Worm (Caenorhabditis elegans) whole organism, L1 larva: ENCODE results near the gene ZK863.1.

Experiments used
- C04F5.9 ChIP-seq: sonication (generic microtip); optimal IDR thresholded peaks from 2 replicates; lab custom pipeline; 2016; ENCODE audit warnings: missing genetic modification characterization, missing compliant biosample characterization
- C34B4.2 ChIP-seq: sonication (generic microtip); optimal IDR thresholded peaks from 2 replicates; lab custom pipeline; 2017; ENCODE audit warnings: mild to moderate bottlenecking, missing genetic modification characterization, missing compliant biosample characterization
- F16B12.6 ChIP-seq: fragments of 150-350 bp; optimal IDR thresholded peaks from 2 replicates; lab custom pipeline; 2014; ENCODE audit warnings: missing biosample characterization, missing genetic modification characterization
- Y116A8C.19 ChIP-seq: sonication (generic microtip); optimal IDR thresholded peaks from 2 replicates; lab custom pipeline; 2016; ENCODE audit warnings: missing compliant biosample characterization, missing genetic modification characterization, borderline replicate concordance
- alr-1 ChIP-seq: fragments of 200-800 bp; sonication (Bioruptor generic); optimal IDR thresholded peaks from 2 replicates; lab custom pipeline; 2018; ENCODE audit warnings: borderline replicate concordance, mild to moderate bottlenecking, missing genetic modification characterization, missing compliant biosample characterization
- ceh-8 ChIP-seq: fragments of 200-800 bp; sonication (Bioruptor generic); optimal IDR thresholded peaks from 2 replicates; lab custom pipeline; 2018; ENCODE audit warnings: mild to moderate bottlenecking, missing genetic modification characterization, moderate library complexity, missing compliant biosample characterization
- ceh-88 ChIP-seq: fragments of 200-800 bp; sonication (Bioruptor generic); IDR thresholded peaks from 2 replicates; pipeline ENCODE4 v1.3.6; 2022; ENCODE audit warnings: missing genetic modification characterization, missing compliant biosample characterization
- dpl-1 ChIP-seq, 3 experiments: fragments of 150-350 bp in 2 of 3; sonication (generic microtip) in 1 of 3; optimal IDR thresholded peaks; 2 replicates each; lab custom pipeline; 2014 to 2017; ENCODE audit warnings: missing biosample characterization in 3 of 3, missing genetic modification characterization in 3 of 3, missing genetic modification reagents in 3 of 3
- egl-13 ChIP-seq: sonication (generic microtip); optimal IDR thresholded peaks from 2 replicates; lab custom pipeline; 2016; ENCODE audit warnings: missing genotype, missing genetic modification reagents, missing genetic modification characterization, missing compliant biosample characterization
- elt-3 ChIP-seq, 6 experiments: fragments of 150-350 bp in 1 of 6; sonication (generic microtip); optimal IDR thresholded peaks; 2 replicates each; lab custom pipeline; 2017 to 2018; ENCODE audit warnings: missing biosample characterization in 6 of 6, missing genetic modification characterization in 6 of 6, inconsistent platforms in 1 of 6
- ets-5 ChIP-seq: fragments of 200-800 bp; sonication (Bioruptor generic); IDR thresholded peaks from 2 replicates; pipeline ENCODE4 v1.3.6; 2022; ENCODE audit warnings: missing genetic modification characterization, missing compliant biosample characterization
- fkh-4 ChIP-seq: sonication (generic microtip); optimal IDR thresholded peaks from 2 replicates; lab custom pipeline; 2016; ENCODE audit warnings: missing compliant biosample characterization, missing genetic modification characterization, borderline replicate concordance
- hpl-2 ChIP-seq: fragments of 150-350 bp; optimal IDR thresholded peaks from 2 replicates; lab custom pipeline; 2014; ENCODE audit warnings: missing biosample characterization, missing genetic modification reagents, missing genetic modification characterization
- irx-1 ChIP-seq: sonication (generic microtip); optimal IDR thresholded peaks from 2 replicates; lab custom pipeline; 2016; ENCODE audit warnings: missing genetic modification characterization, missing compliant biosample characterization
- isw-1 ChIP-seq: fragments of 200-800 bp; sonication (Bioruptor generic); IDR thresholded peaks from 2 replicates; pipeline ENCODE4 v1.3.6; 2022; ENCODE audit warnings: missing genetic modification characterization, missing compliant biosample characterization
- jun-1 ChIP-seq: fragments of 150-350 bp; optimal IDR thresholded peaks from 2 replicates; lab custom pipeline; 2014; ENCODE audit warnings: missing biosample characterization, missing genetic modification reagents, missing genetic modification characterization
- lin-14 ChIP-seq: fragments of 200-800 bp; sonication (Bioruptor generic); optimal IDR thresholded peaks from 2 replicates; lab custom pipeline; 2018; ENCODE audit warnings: mild to moderate bottlenecking, missing genetic modification characterization, moderate library complexity, missing compliant biosample characterization
- lin-35 ChIP-seq, 2 experiments: fragments of 150-350 bp; optimal IDR thresholded peaks; 2 replicates each; lab custom pipeline; 2014; ENCODE audit warnings: missing biosample characterization in 2 of 2, missing genetic modification characterization in 2 of 2, missing genetic modification reagents in 2 of 2
- mab-9 ChIP-seq: fragments of 200-800 bp; sonication (Bioruptor generic); IDR thresholded peaks from 2 replicates; pipeline ENCODE4 v1.3.6; 2022; ENCODE audit warnings: missing genetic modification reagents, missing genetic modification characterization, missing compliant biosample characterization
- mep-1 ChIP-seq: fragments of 150-350 bp; optimal IDR thresholded peaks from 2 replicates; lab custom pipeline; 2014; ENCODE audit warnings: missing biosample characterization, missing genetic modification characterization
- nhr-11 ChIP-seq: fragments of 150-350 bp; optimal IDR thresholded peaks from 2 replicates; lab custom pipeline; 2014; ENCODE audit warnings: missing biosample characterization, missing genetic modification characterization
- nhr-12 ChIP-seq: sonication (generic microtip); optimal IDR thresholded peaks from 2 replicates; lab custom pipeline; 2017; ENCODE audit warnings: missing biosample characterization, missing genetic modification characterization
- nhr-47 ChIP-seq: sonication (generic microtip); optimal IDR thresholded peaks from 2 replicates; lab custom pipeline; 2016; ENCODE audit warnings: mild to moderate bottlenecking, missing genetic modification characterization, moderate library complexity, missing compliant biosample characterization
- nhr-85 ChIP-seq: sonication (generic microtip); peaks from one replicate; lab custom pipeline; 2016; ENCODE audit warnings: missing genetic modification characterization, inconsistent platforms, missing compliant biosample characterization
- rnt-1 ChIP-seq: sonication (generic microtip); optimal IDR thresholded peaks from 2 replicates; lab custom pipeline; 2016; ENCODE audit warnings: mild to moderate bottlenecking, missing genetic modification characterization, moderate library complexity, missing compliant biosample characterization
- sox-4 ChIP-seq: sonication (generic microtip); optimal IDR thresholded peaks from 2 replicates; lab custom pipeline; 2016; ENCODE audit warnings: missing genetic modification characterization, missing compliant biosample characterization
- sptf-1 ChIP-seq: fragments of 150-350 bp; optimal IDR thresholded peaks from 2 replicates; lab custom pipeline; 2014; ENCODE audit warnings: missing biosample characterization, missing genetic modification characterization
- tlp-1 ChIP-seq: fragments of 150-350 bp; optimal IDR thresholded peaks from 2 replicates; lab custom pipeline; 2014; ENCODE audit warnings: missing biosample characterization, missing genetic modification characterization
- unc-130 ChIP-seq: fragments of 150-350 bp; optimal IDR thresholded peaks from 2 replicates; lab custom pipeline; 2017; ENCODE audit warnings: missing biosample characterization, missing genetic modification characterization, inconsistent platforms
- unc-30 ChIP-seq: sonication (generic microtip); optimal IDR thresholded peaks from 2 replicates; lab custom pipeline; 2017; ENCODE audit warnings: missing biosample characterization, missing genetic modification characterization
- vab-15 ChIP-seq: sonication (generic microtip); optimal IDR thresholded peaks from 2 replicates; lab custom pipeline; 2017; ENCODE audit warnings: missing genotype, mild to moderate bottlenecking, missing genetic modification characterization, missing compliant biosample characterization

The ZK863.1 gene

ce11 chrV:12181310-12181709, 11.3 kb upstream of the ZK863.1 start, which contains the start of gene elpc-3:
TSS of gene elpc-3 (minus strand) at chrV:12181410.
- no peak for TF ChIP-seq fkh-4 (tag; lab: Kevin White, UChicago)
- TF ChIP-seq alr-1 (tag; lab: Kevin White, UChicago) = no peak
- TF ChIP-seq nhr-12 (tag; lab: Kevin White, UChicago) = no peak
- TF ChIP-seq sox-4 (tag; lab: Kevin White, UChicago) = no peak
- TF ChIP-seq jun-1 (tag; lab: Kevin White, UChicago) = no peak

- TF ChIP-seq lin-14 = no peak
- TF ChIP-seq rnt-1 = no peak
- no peak for TF ChIP-seq tlp-1 (tag; lab: Kevin White, UChicago)
- no peak for TF ChIP-seq egl-13 (tag; lab: Kevin White, UChicago)
- no peak for TF ChIP-seq Y116A8C.19
Measured at ce11 chrV:12179338-12179737, 9.3 kb upstream of the ZK863.1 start, which contains the start of gene clec-224. TSS of gene clec-224 (minus strand) at chrV:12179438.

ce11 chrV:12167653-12168052, 2.4 kb downstream of the ZK863.1 start, which contains the start of gene col-37:
TSS of gene col-37 (minus strand) at chrV:12167753.
- TF ChIP-seq irx-1 (tag; lab: Kevin White, UChicago) (no peak), ets-5 (GFP tag; lab: Robert Waterston, UW) (no peak), nhr-85 (tag; lab: Kevin White, UChicago) (no peak), nhr-12 (tag; lab: Kevin White, UChicago) (no peak), dpl-1 (GFP tag; optimal IDR thresholded peaks at IDR 0.05; lab: Kevin White, UChicago) (no peak), mab-9 (no peak)
- TF ChIP-seq, all 84 proteins: peak for 0

ce11 chrV:12167031-12167430, 3.0 kb downstream of the ZK863.1 start:
- no peak for TF ChIP-seq mep-1 (tag; lab: Kevin White, UChicago)
- TF ChIP-seq ceh-8 (GFP tag; lab: Kevin White, UChicago) = peak; percentile 43
- TF ChIP-seq hpl-2 (GFP tag; lab: Kevin White, UChicago) = no peak
- TF ChIP-seq elt-3 (tag; optimal IDR thresholded peaks at IDR 0.05; lab: Kevin White, UChicago) = no peak
- no peak for TF ChIP-seq sptf-1 (tag; lab: Kevin White, UChicago)
- no peak for TF ChIP-seq vab-15 (tag; lab: Kevin White, UChicago)

- no peak for TF ChIP-seq unc-130
- no peak for TF ChIP-seq mab-9
- no peak for TF ChIP-seq nhr-11 (tag; lab: Kevin White, UChicago)
- TF ChIP-seq elt-3 (tag; optimal IDR thresholded peaks at IDR 0.05; lab: Kevin White, UChicago) = no peak
- TF ChIP-seq lin-35 (GFP tag; optimal IDR thresholded peaks at IDR 0.05; lab: Kevin White, UChicago) = no peak
- no peak for TF ChIP-seq C04F5.9
- no peak for TF ChIP-seq ceh-88 (GFP tag; lab: Robert Waterston, UW)
Measured at ce11 chrV:12162906-12163305, 7.1 kb downstream of the ZK863.1 start, which contains the start of gene srj-4. TSS of gene srj-4 (plus strand) at chrV:12163206.

ce11 chrV:12162220-12162619, 7.8 kb downstream of the ZK863.1 start, which contains the start of gene C27A7.5:
TSS of gene C27A7.5 (minus strand) at chrV:12162320.
- TF ChIP-seq isw-1 (GFP tag; lab: Robert Waterston, UW) (no peak), C34B4.2 (no peak), nhr-12 (tag; lab: Kevin White, UChicago) (no peak), F16B12.6 (tag; lab: Kevin White, UChicago) (no peak), nhr-47 (tag; lab: Kevin White, UChicago) (no peak), unc-30 (tag; lab: Kevin White, UChicago) (no peak)
